Worm (Caenorhabditis elegans): ENCODE data around the gene snr-1.

DNA sequence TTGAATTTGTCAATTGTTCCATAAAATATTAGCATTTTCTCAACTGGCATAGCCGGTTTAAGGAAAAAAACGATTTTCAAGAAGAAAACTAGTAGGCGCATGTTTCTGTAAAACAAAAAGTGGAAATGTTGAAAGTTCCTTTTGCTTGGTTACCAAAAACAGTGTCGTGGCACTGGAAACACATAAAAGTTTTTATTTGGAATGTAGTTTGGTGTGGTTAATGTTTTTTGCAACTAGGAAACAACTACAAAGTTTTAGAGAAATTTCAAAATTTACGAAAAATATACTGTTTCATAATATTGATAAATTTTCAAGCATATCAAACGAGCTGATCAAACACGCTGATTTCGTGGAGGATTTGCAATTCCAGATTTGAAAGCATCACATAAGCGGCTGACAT, 42.2 kb upstream of the snr-1 start, which contains the start of gene clec-195:
- TF ChIP-seq F13H6.1 (tag; optimal IDR thresholded peaks at IDR 0.05) (no peak), ceh-30 (tag; optimal IDR thresholded peaks at IDR 0.05) (no peak), unc-42 (tag; optimal IDR thresholded peaks at IDR 0.05) (no peak)
